Fruit fly (Drosophila melanogaster) whole organism, embryonic: ENCODE results near the gene CG18749.

ENCODE experiments used
- Aef1 ChIP-seq: fragments of 200-800 bp; sonication (Bioruptor generic); IDR thresholded peaks from 3 replicates; pipeline ENCODE4 v1.3.6; 2022; ENCODE audit warnings: missing biosample characterization, missing genetic modification characterization
- Antp ChIP-seq: fragments of 200-800 bp; sonication (Bioruptor generic); optimal IDR thresholded peaks from 3 replicates; lab custom pipeline; 2016; ENCODE audit warnings: missing biosample characterization, missing genetic modification characterization
- B-H2 ChIP-seq: fragments of 200-800 bp; sonication (Bioruptor generic); optimal IDR thresholded peaks from 2 replicates; lab custom pipeline; 2018; ENCODE audit warnings: missing biosample characterization, mild to moderate bottlenecking, missing genetic modification characterization
- CG10267 ChIP-seq: fragments of 200-800 bp; sonication (Bioruptor generic); optimal IDR thresholded peaks from 2 replicates; lab custom pipeline; 2018; ENCODE audit warnings: missing biosample characterization, mild to moderate bottlenecking, missing genetic modification characterization, moderate library complexity
- CG10366 ChIP-seq: fragments of 200-800 bp; sonication (Bioruptor generic); IDR thresholded peaks from 2 replicates; pipeline ENCODE4 v1.3.6; 2022; ENCODE audit warnings: missing biosample characterization, missing genetic modification characterization
- CG11085 ChIP-seq: fragments of 200-800 bp; sonication (Bioruptor generic); IDR thresholded peaks from 2 replicates; pipeline ENCODE4 v1.3.6; 2022; ENCODE audit warnings: missing biosample characterization, missing genetic modification characterization
- CG15696 ChIP-seq: fragments of 200-800 bp; sonication (Bioruptor generic); optimal IDR thresholded peaks from 2 replicates; lab custom pipeline; 2019; ENCODE audit warnings: missing biosample characterization, mild to moderate bottlenecking, missing genetic modification characterization, moderate library complexity
- CG17612 ChIP-seq: fragments of 200-800 bp; sonication (Bioruptor generic); IDR thresholded peaks from 2 replicates; pipeline ENCODE4 v1.3.6; 2022; ENCODE audit warnings: missing biosample characterization, missing genetic modification characterization
- CG31365 ChIP-seq: fragments of 200-800 bp; sonication (Bioruptor generic); optimal IDR thresholded peaks from 2 replicates; lab custom pipeline; 2018; ENCODE audit warnings: missing biosample characterization, mild to moderate bottlenecking, missing genetic modification characterization
- CG32772 ChIP-seq: fragments of 200-800 bp; sonication (Bioruptor generic); IDR thresholded peaks from 2 replicates; pipeline ENCODE4 v1.3.6; 2022; ENCODE audit warnings: missing biosample characterization, missing genetic modification characterization
- CG3281 ChIP-seq: fragments of 200-800 bp; sonication (Bioruptor generic); optimal IDR thresholded peaks from 3 replicates; lab custom pipeline; 2017; ENCODE audit warnings: missing biosample characterization, mild to moderate bottlenecking, missing genetic modification characterization
- CG34224 ChIP-seq: fragments of 200-800 bp; sonication (Bioruptor generic); IDR thresholded peaks from 3 replicates; pipeline ENCODE4 v1.3.6; 2022; ENCODE audit warnings: missing biosample characterization, missing genetic modification characterization; ENCODE audit not compliant: partially characterized antibody
- CG3838 ChIP-seq: fragments of 200-800 bp; sonication (Bioruptor generic); optimal IDR thresholded peaks from 3 replicates; lab custom pipeline; 2016; ENCODE audit warnings: missing biosample characterization, missing genetic modification characterization
- CG6654 ChIP-seq: fragments of 200-800 bp; sonication (Bioruptor generic); optimal IDR thresholded peaks from 2 replicates; lab custom pipeline; 2017; ENCODE audit warnings: missing biosample characterization, mild to moderate bottlenecking, missing genetic modification characterization
- CG7963 ChIP-seq: fragments of 200-800 bp; sonication (Bioruptor generic); IDR thresholded peaks from 3 replicates; pipeline ENCODE4 v1.3.6; 2022; ENCODE audit warnings: missing biosample characterization, missing genetic modification characterization; ENCODE audit not compliant: partially characterized antibody
- CG8765 ChIP-seq: fragments of 200-800 bp; sonication (Bioruptor generic); IDR thresholded peaks from 2 replicates; pipeline ENCODE4 v1.3.6; 2022; ENCODE audit warnings: missing biosample characterization, missing genetic modification characterization
- CG9932 ChIP-seq: fragments of 200-800 bp; sonication (Bioruptor generic); IDR thresholded peaks from 2 replicates; pipeline ENCODE4 v1.3.6; 2022; ENCODE audit warnings: missing biosample characterization, missing genetic modification characterization
- Dip2 ChIP-seq: fragments of 200-800 bp; sonication (Bioruptor generic); IDR thresholded peaks from 2 replicates; pipeline ENCODE4 v1.3.6; 2022; ENCODE audit warnings: missing biosample characterization, missing genetic modification characterization
- Dip3 ChIP-seq: fragments of 200-800 bp; sonication (Bioruptor generic); optimal IDR thresholded peaks from 3 replicates; lab custom pipeline; 2016; ENCODE audit warnings: missing biosample characterization, missing genetic modification characterization
- Doc3 ChIP-seq: fragments of 200-800 bp; sonication (Bioruptor generic); IDR thresholded peaks from 3 replicates; pipeline ENCODE4 v1.3.6; 2022; ENCODE audit warnings: missing biosample characterization, missing genetic modification characterization; ENCODE audit not compliant: partially characterized antibody
- ERR ChIP-seq: fragments of 200-800 bp; sonication (Bioruptor generic); optimal IDR thresholded peaks from 2 replicates; lab custom pipeline; 2016; ENCODE audit warnings: missing biosample characterization, missing genetic modification characterization
- Ets65A ChIP-seq: fragments of 200-800 bp; sonication (Bioruptor generic); peaks from one replicate; lab custom pipeline; 2016; ENCODE audit warnings: missing biosample characterization, missing genetic modification characterization
- HLHmδ ChIP-seq: fragments of 200-800 bp; sonication (Bioruptor generic); optimal IDR thresholded peaks from 2 replicates; lab custom pipeline; 2018; ENCODE audit warnings: missing biosample characterization, mild to moderate bottlenecking, missing genetic modification characterization, moderate library complexity
- HmgD ChIP-seq: fragments of 200-800 bp; sonication (Bioruptor generic); optimal IDR thresholded peaks from 3 replicates; lab custom pipeline; 2016; ENCODE audit warnings: missing biosample characterization, missing genetic modification characterization
- Hr39 ChIP-seq: fragments of >200 bp; optimal IDR thresholded peaks from 2 replicates; lab custom pipeline; 2017
- Jarid2 ChIP-seq: fragments of 200-800 bp; sonication (Bioruptor generic); optimal IDR thresholded peaks from 3 replicates; lab custom pipeline; 2017; ENCODE audit warnings: mild to moderate bottlenecking, missing biosample characterization, missing genetic modification reagents, missing genetic modification characterization
- Rfx ChIP-seq: fragments of 200-800 bp; sonication (Bioruptor generic); IDR thresholded peaks from 2 replicates; pipeline ENCODE4 v1.3.6; 2022; ENCODE audit warnings: missing biosample characterization, missing genetic modification characterization
- Six4 ChIP-seq: fragments of 200-800 bp; sonication (Bioruptor generic); optimal IDR thresholded peaks from 2 replicates; lab custom pipeline; 2016; ENCODE audit warnings: missing biosample characterization, missing genetic modification characterization
- Xbp1 ChIP-seq: fragments of 200-800 bp; sonication (Bioruptor generic); optimal IDR thresholded peaks from 3 replicates; lab custom pipeline; 2016; ENCODE audit warnings: missing biosample characterization, mild to moderate bottlenecking, missing genetic modification characterization
- YL-1 ChIP-seq: fragments of 200-800 bp; sonication (Bioruptor generic); optimal IDR thresholded peaks from 3 replicates; lab custom pipeline; 2017; ENCODE audit warnings: missing biosample characterization, mild to moderate bottlenecking, missing genetic modification characterization
- caup ChIP-seq: fragments of 200-800 bp; sonication (Bioruptor generic); optimal IDR thresholded peaks from 3 replicates; lab custom pipeline; 2017; ENCODE audit warnings: missing biosample characterization, mild to moderate bottlenecking, missing genetic modification characterization, moderate library complexity; ENCODE audit not compliant: severe bottlenecking
- eyg ChIP-seq: fragments of 200-800 bp; sonication (Bioruptor generic); optimal IDR thresholded peaks from 3 replicates; lab custom pipeline; 2016; ENCODE audit warnings: missing biosample characterization, missing genetic modification characterization
- fu2 ChIP-seq: fragments of 200-800 bp; sonication (Bioruptor generic); optimal IDR thresholded peaks from 2 replicates; lab custom pipeline; 2016; ENCODE audit warnings: missing biosample characterization, missing genetic modification characterization
- gcm2 ChIP-seq: fragments of 200-800 bp; sonication (Bioruptor generic); optimal IDR thresholded peaks from 2 replicates; lab custom pipeline; 2016; ENCODE audit warnings: missing biosample characterization, missing genetic modification characterization
- gsb ChIP-seq: fragments of 200-800 bp; sonication (Bioruptor generic); IDR thresholded peaks from 2 replicates; pipeline ENCODE4 v1.3.6; 2022; ENCODE audit warnings: missing biosample characterization, missing genetic modification characterization
- inv ChIP-seq: fragments of 200-800 bp; sonication (Bioruptor generic); IDR thresholded peaks from 2 replicates; pipeline ENCODE4 v1.3.6; 2022; ENCODE audit warnings: missing biosample characterization, missing genetic modification characterization; ENCODE audit not compliant: partially characterized antibody
- jumu ChIP-seq: fragments of 200-800 bp; sonication (Bioruptor generic); optimal IDR thresholded peaks from 3 replicates; lab custom pipeline; 2016; ENCODE audit warnings: missing biosample characterization, missing genetic modification characterization
- kah ChIP-seq: fragments of 200-800 bp; sonication (Bioruptor generic); optimal IDR thresholded peaks from 2 replicates; lab custom pipeline; 2018; ENCODE audit warnings: missing biosample characterization, mild to moderate bottlenecking, missing genetic modification characterization
- lmd ChIP-seq: fragments of 200-800 bp; sonication (Bioruptor generic); IDR thresholded peaks from 2 replicates; pipeline ENCODE4 v1.3.6; 2022; ENCODE audit warnings: missing biosample characterization, missing genetic modification characterization
- nom ChIP-seq: fragments of 200-800 bp; sonication (Bioruptor generic); optimal IDR thresholded peaks from 2 replicates; lab custom pipeline; 2017; ENCODE audit warnings: missing biosample characterization, missing genetic modification characterization, mild to moderate bottlenecking, moderate library complexity, missing genetic modification reagents
- pan ChIP-seq, 4 experiments: fragments of >200 bp in 3 of 4; fragments of 200-800 bp in 1 of 4; sonication (Bioruptor generic) in 1 of 4; optimal IDR thresholded peaks in 3 of 4; IDR thresholded peaks in 1 of 4; 2 replicates each; pipeline versions ENCODE4 v1.3.6 to Lab custom; 2017 to 2022; ENCODE audit warnings: missing biosample characterization in 2 of 4, missing genetic modification characterization in 2 of 4, mixed read lengths in 1 of 4
- pb ChIP-seq: fragments of 200-800 bp; sonication (Bioruptor generic); optimal IDR thresholded peaks from 3 replicates; lab custom pipeline; 2016; ENCODE audit warnings: missing biosample characterization, missing genetic modification characterization
- phol ChIP-seq: fragments of 200-800 bp; sonication (Bioruptor generic); optimal IDR thresholded peaks from 3 replicates; lab custom pipeline; 2018; ENCODE audit warnings: missing biosample characterization, mild to moderate bottlenecking, missing genetic modification characterization, moderate library complexity
- pnt ChIP-seq: fragments of 200-800 bp; sonication (Bioruptor generic); optimal IDR thresholded peaks from 3 replicates; lab custom pipeline; 2016; ENCODE audit warnings: missing biosample characterization, missing genetic modification characterization
- run ChIP-seq: fragments of 200-800 bp; sonication (Bioruptor generic); optimal IDR thresholded peaks from 3 replicates; lab custom pipeline; 2018; ENCODE audit warnings: missing biosample characterization, mild to moderate bottlenecking, missing genetic modification characterization
- salm ChIP-seq: fragments of 200-800 bp; sonication (Bioruptor generic); optimal IDR thresholded peaks from 2 replicates; lab custom pipeline; 2018; ENCODE audit warnings: missing biosample characterization, mild to moderate bottlenecking, missing genetic modification characterization
- so ChIP-seq: fragments of 200-800 bp; sonication (Bioruptor generic); IDR thresholded peaks from 3 replicates; pipeline ENCODE4 v1.3.6; 2022; ENCODE audit warnings: missing biosample characterization, missing genetic modification characterization
- tll ChIP-seq, 2 experiments: fragments of 200-800 bp in 1 of 2; fragments of >200 bp in 1 of 2; sonication (Bioruptor generic) in 1 of 2; optimal IDR thresholded peaks; 2 replicates each; lab custom pipeline; 2017 to 2019; ENCODE audit warnings: missing biosample characterization in 2 of 2, missing genetic modification characterization in 2 of 2, mild to moderate bottlenecking in 1 of 2, moderate library complexity in 1 of 2
- vnd ChIP-seq: fragments of 200-800 bp; sonication (Bioruptor generic); IDR thresholded peaks from 3 replicates; pipeline ENCODE4 v1.3.6; 2022; ENCODE audit warnings: missing biosample characterization, missing genetic modification characterization; ENCODE audit not compliant: partially characterized antibody
- yki ChIP-seq: fragments of >200 bp; optimal IDR thresholded peaks from 3 replicates; lab custom pipeline; 2018
- zen ChIP-seq: fragments of 200-800 bp; sonication (Bioruptor generic); optimal IDR thresholded peaks from 3 replicates; lab custom pipeline; 2018; ENCODE audit warnings: missing biosample characterization, mild to moderate bottlenecking, missing genetic modification characterization, moderate library complexity

The CG18749 gene

DNA sequence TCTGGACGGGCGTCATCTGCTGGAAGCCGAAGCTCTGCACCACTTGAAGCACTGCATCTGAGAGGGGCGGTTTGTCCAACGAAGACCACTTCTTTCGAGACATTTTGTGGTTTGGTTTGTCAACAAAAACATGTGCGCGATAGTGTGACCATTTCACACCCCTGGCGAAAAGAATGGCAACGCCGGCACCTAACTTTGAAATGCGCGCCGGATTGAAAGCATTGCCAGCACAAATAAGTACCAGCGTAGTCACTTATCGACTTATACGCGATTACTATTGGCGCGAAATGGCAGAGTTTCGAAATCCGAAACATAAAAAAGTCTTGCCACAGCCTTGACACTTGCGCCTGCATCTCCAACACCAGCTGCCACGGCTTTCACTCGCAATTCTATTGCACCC, 25.9 kb downstream of the CG18749 start, which contains the start of gene CG9630 (continued):
- TF ChIP-seq salm (no peak), pb (GFP tag; lab: Kevin White, UChicago) (no peak), Doc3 (GFP tag; lab: Robert Waterston, UW) (peak; percentile 48; the same call in 2 of the 3 replicates), lmd (GFP tag; lab: Robert Waterston, UW) (no peak), CG34224 (peak; percentile 80), CG8765 (no peak), kah (GFP tag; lab: Kevin White, UChicago) (no peak), CG7963 (no peak), jumu (GFP tag; lab: Kevin White, UChicago) (no peak), CG31365 (tag; lab: Kevin White, UChicago) (no peak), Dip2 (GFP tag; lab: Robert Waterston, UW) (no peak), gsb (GFP tag; lab: Robert Waterston, UW) (no peak), so (GFP tag; lab: Robert Waterston, UW) (no peak), pnt (GFP tag; lab: Kevin White, UChicago) (no peak), inv (GFP tag; lab: Robert Waterston, UW) (peak; percentile 43; the same call in 1 of the 2 replicates), phol (tag; lab: Kevin White, UChicago) (peak; percentile 66), Jarid2 (GFP tag; lab: Kevin White, UChicago) (no peak), yki (lab: Kevin White, UChicago) (no peak), CG17612 (GFP tag; lab: Robert Waterston, UW) (no peak), Ets65A (GFP tag; lab: Kevin White, UChicago) (no peak), zen (tag; lab: Kevin White, UChicago) (peak; percentile 18), CG10366 (GFP tag; lab: Robert Waterston, UW) (no peak), run (tag; lab: Kevin White, UChicago) (peak; percentile 86), CG9932 (no peak), caup (no peak), nom (GFP tag; lab: Kevin White, UChicago) (no peak), eyg (GFP tag; lab: Kevin White, UChicago) (no peak), B-H2 (no peak), Dip3 (GFP tag; lab: Kevin White, UChicago) (no peak), CG6654 (GFP tag; lab: Kevin White, UChicago) (no peak), pan (optimal IDR thresholded peaks at IDR 0.05; lab: Kevin White, UChicago) (no peak), pan (GFP tag; optimal IDR thresholded peaks at IDR 0.05 in 1 of 2, IDR thresholded peaks at IDR 0.05 in 1 of 2) (no peak), CG3838 (GFP tag; lab: Kevin White, UChicago) (no peak), CG15696 (no peak), YL-1 (GFP tag; lab: Kevin White, UChicago) (peak; percentile 59), fu2 (GFP tag; lab: Kevin White, UChicago) (no peak), vnd (GFP tag; lab: Robert Waterston, UW) (0 out of 3 replicates have a peak, but pooled peaks have one; percentile 41), Hr39 (lab: Kevin White, UChicago) (no peak), CG3281 (GFP tag; lab: Kevin White, UChicago) (no peak), gcm2 (no peak), CG10267 (peak; percentile 52), HmgD (GFP tag; lab: Kevin White, UChicago) (peak; percentile 73), CG11085 (GFP tag; lab: Robert Waterston, UW) (no peak), Antp (GFP tag; lab: Kevin White, UChicago) (no peak), tll (GFP tag; optimal IDR thresholded peaks at IDR 0.05; lab: Kevin White, UChicago) (peak in 1 of 2 experiments; percentile 32), Rfx (GFP tag; lab: Robert Waterston, UW) (no peak), HLHmδ (no peak), Six4 (GFP tag; lab: Kevin White, UChicago) (no peak), CG32772 (GFP tag; lab: Robert Waterston, UW) (no peak), Xbp1 (GFP tag; lab: Kevin White, UChicago) (no peak), Aef1 (GFP tag; lab: Robert Waterston, UW) (no peak), ERR (no peak)
